Worm (Caenorhabditis elegans) whole organism, midembryonic: ENCODE measurements around the gene cyb-1.

Experiments used
- flt-1 ChIP-seq: fragments of 200-800 bp; sonication (Bioruptor generic); IDR thresholded peaks from 2 replicates; pipeline ENCODE4 v1.3.6; 2022; ENCODE audit warnings: missing genetic modification characterization, missing compliant biosample characterization
- med-1 ChIP-seq: sonication (generic microtip); optimal IDR thresholded peaks from 2 replicates; lab custom pipeline; 2017; ENCODE audit warnings: missing genetic modification characterization, mild to moderate bottlenecking, missing compliant biosample characterization, antibody characterized with exemption, missing genetic modification reagents; ENCODE audit not compliant: insufficient read depth
- tab-1 ChIP-seq: fragments of 200-800 bp; sonication (Bioruptor generic); IDR thresholded peaks from 2 replicates; pipeline ENCODE4 v1.3.6; 2022; ENCODE audit warnings: missing genetic modification characterization, missing compliant biosample characterization

ce11 chrIV:10778582-10778981 lies 43.6 kb downstream of the cyb-1 start:
- TF ChIP-seq flt-1 (no peak), med-1 (GFP tag; lab: Kevin White, UChicago) (no peak), tab-1 (GFP tag; lab: Robert Waterston, UW) (no peak)
